In genomic region chr3L:2371882-2372281, dm6 we compare ENCODE assay signal across 5 fruit fly cellular contexts.
TF ChIP-seq lines count a peak whose summit lies in the region.

Gene CG1317 (minus strand): TSS chr3L:2371939.
Gene CG8993 (plus strand): TSS chr3L:2372199.

- no peak for TF ChIP-seq CTCF in whole organism, embryonic (GFP tag; optimal IDR thresholded peaks at IDR 0.05; lab: Kevin White, UChicago)

TF ChIP-seq in whole organism, adult, 20 proteins besides CTCF, POLR2A, EP300 and RAD21 (continues in another document):
- no peak for TF ChIP-seq Crg-1 (GFP tag; optimal IDR thresholded peaks at IDR 0.05; lab: Kevin White, UChicago)
- peak; percentile 30 for TF ChIP-seq toe (GFP tag; optimal IDR thresholded peaks at IDR 0.05; lab: Kevin White, UChicago)
- TF ChIP-seq pad (GFP tag; optimal IDR thresholded peaks at IDR 0.05; lab: Kevin White, UChicago) = peak; percentile 22
- TF ChIP-seq CG33017 (tag; optimal IDR thresholded peaks at IDR 0.05; lab: Kevin White, UChicago) = no peak
- peak; percentile 29 for TF ChIP-seq tj (GFP tag; optimal IDR thresholded peaks at IDR 0.05; lab: Kevin White, UChicago)
- peak; percentile 44 for TF ChIP-seq CG11617 (GFP tag; optimal IDR thresholded peaks at IDR 0.05; lab: Kevin White, UChicago)
- no peak for TF ChIP-seq cnc (optimal IDR thresholded peaks at IDR 0.05; lab: Kevin White, UChicago)
- TF ChIP-seq bab1 (GFP tag; optimal IDR thresholded peaks at IDR 0.05; lab: Kevin White, UChicago) = peak; percentile 84
- no peak for TF ChIP-seq cic (GFP tag; optimal IDR thresholded peaks at IDR 0.05; lab: Kevin White, UChicago)
- TF ChIP-seq CG1620 (GFP tag; optimal IDR thresholded peaks at IDR 0.05; lab: Kevin White, UChicago) = peak; percentile 43
- TF ChIP-seq ovo (GFP tag; optimal IDR thresholded peaks at IDR 0.05; lab: Kevin White, UChicago) = peak; percentile 62
- peak; percentile 52 for TF ChIP-seq CG14711 (tag; optimal IDR thresholded peaks at IDR 0.05; lab: Kevin White, UChicago)
- peak; percentile 55 for TF ChIP-seq kay (GFP tag; lab: Kevin White, UChicago; ENCODE audit: borderline replicate concordance)
- TF ChIP-seq CG7101 (tag; optimal IDR thresholded peaks at IDR 0.05; lab: Kevin White, UChicago) = peak; percentile 59
- peak; percentile 44 for TF ChIP-seq CG7045 (GFP tag; optimal IDR thresholded peaks at IDR 0.05; lab: Kevin White, UChicago)
- no peak for TF ChIP-seq Hr96 (GFP tag; optimal IDR thresholded peaks at IDR 0.05; lab: Kevin White, UChicago)
- TF ChIP-seq Mnt (GFP tag; optimal IDR thresholded peaks at IDR 0.05; lab: Kevin White, UChicago) = peak; percentile 38
- no peak for TF ChIP-seq CG12768 (GFP tag; optimal IDR thresholded peaks at IDR 0.05; lab: Kevin White, UChicago)

TF ChIP-seq in whole organism, embryonic, 481 proteins besides CTCF, POLR2A, EP300 and RAD21 (continues in another document):
- peak; percentile 31; the same call in 1 of the 2 replicates for TF ChIP-seq E2f2 (GFP tag; IDR thresholded peaks at IDR 0.05; lab: Robert Waterston, UW)
- peak; percentile 35; the same call in 1 of the 2 replicates for TF ChIP-seq CG11247 (GFP tag; IDR thresholded peaks at IDR 0.05; lab: Robert Waterston, UW)
- no peak for TF ChIP-seq zen2 (GFP tag; IDR thresholded peaks at IDR 0.05; lab: Robert Waterston, UW; ENCODE audit: partially characterized antibody)
- peak; percentile 81 for TF ChIP-seq CG4617 (GFP tag; optimal IDR thresholded peaks at IDR 0.05; lab: Kevin White, UChicago; ENCODE audit: borderline replicate concordance)
- TF ChIP-seq CG2116 (GFP tag; optimal IDR thresholded peaks at IDR 0.05; lab: Kevin White, UChicago) = peak; percentile 56
- peak; percentile 28 for TF ChIP-seq MESR4 (GFP tag; optimal IDR thresholded peaks at IDR 0.05; lab: Kevin White, UChicago)
- TF ChIP-seq CG18599 (GFP tag; optimal IDR thresholded peaks at IDR 0.05; lab: Kevin White, UChicago) = peak; percentile 53
- peak; percentile 25 for TF ChIP-seq CG17186 (GFP tag; optimal IDR thresholded peaks at IDR 0.05; lab: Kevin White, UChicago)
- TF ChIP-seq CG31224 (GFP tag; IDR thresholded peaks at IDR 0.05; lab: Robert Waterston, UW) = peak; percentile 54
- peak; percentile 77 for TF ChIP-seq B-H2 (GFP tag; optimal IDR thresholded peaks at IDR 0.05; lab: Kevin White, UChicago)
- peak in 1 of 2 experiments; percentile 27 for TF ChIP-seq Eip74EF (GFP tag; optimal IDR thresholded peaks at IDR 0.05; lab: Kevin White, UChicago)
- peak; percentile 36 for TF ChIP-seq CG18764 (GFP tag; optimal IDR thresholded peaks at IDR 0.05; lab: Kevin White, UChicago)
- TF ChIP-seq sna (GFP tag; IDR thresholded peaks at IDR 0.05; lab: Robert Waterston, UW; ENCODE audit: partially characterized antibody) = peak; percentile 61; the same call in 1 of the 2 replicates
- TF ChIP-seq CG13424 (tag; optimal IDR thresholded peaks at IDR 0.05; lab: Kevin White, UChicago) = peak; percentile 69
- peak; percentile 0 for TF ChIP-seq CG7556 (GFP tag; optimal IDR thresholded peaks at IDR 0.05; lab: Kevin White, UChicago)
- peak; percentile 14 for TF ChIP-seq hkb (optimal IDR thresholded peaks at IDR 0.05; lab: Kevin White, UChicago)
- TF ChIP-seq hkb (GFP tag; IDR thresholded peaks at IDR 0.05; lab: Robert Waterston, UW) = no peak; the same call in 1 of the 2 replicates

TF ChIP-seq in whole organism, prepupa, 60 proteins besides CTCF, POLR2A, EP300 and RAD21 (continues in another document):
- TF ChIP-seq Smox (GFP tag; optimal IDR thresholded peaks at IDR 0.05; lab: Kevin White, UChicago) (no peak), CG3919 (GFP tag; optimal IDR thresholded peaks at IDR 0.05; lab: Kevin White, UChicago) (peak; percentile 11), OdsH (GFP tag; optimal IDR thresholded peaks at IDR 0.05; lab: Kevin White, UChicago) (peak; percentile 48), Hr4 (GFP tag; optimal IDR thresholded peaks at IDR 0.05; lab: Kevin White, UChicago) (no peak), dsx (GFP tag; optimal IDR thresholded peaks at IDR 0.05; lab: Kevin White, UChicago; ENCODE audit: poor library complexity, severe bottlenecking) (peak; percentile 31), CG6854 (GFP tag; optimal IDR thresholded peaks at IDR 0.05; lab: Kevin White, UChicago) (no peak), Blimp-1 (GFP tag; optimal IDR thresholded peaks at IDR 0.05; lab: Kevin White, UChicago) (no peak), esn (GFP tag; optimal IDR thresholded peaks at IDR 0.05; lab: Kevin White, UChicago) (no peak), Sox14 (GFP tag; optimal IDR thresholded peaks at IDR 0.05; lab: Kevin White, UChicago) (peak; percentile 32), CG3032 (tag; optimal IDR thresholded peaks at IDR 0.05; lab: Kevin White, UChicago) (peak; percentile 44), vri (GFP tag; optimal IDR thresholded peaks at IDR 0.05; lab: Kevin White, UChicago) (no peak), pdm3 (GFP tag; optimal IDR thresholded peaks at IDR 0.05; lab: Kevin White, UChicago) (peak; percentile 5), CG9139 (GFP tag; optimal IDR thresholded peaks at IDR 0.05; lab: Kevin White, UChicago) (no peak), Eip78C (GFP tag; lab: Kevin White, UChicago) (peak; percentile 20), cyc (GFP tag; optimal IDR thresholded peaks at IDR 0.05; lab: Kevin White, UChicago) (peak; percentile 24), Eip93F (GFP tag; optimal IDR thresholded peaks at IDR 0.05; lab: Kevin White, UChicago) (no peak), eg (GFP tag; IDR thresholded peaks at IDR 0.05; lab: Robert Waterston, UW) (no peak), CG31627 (GFP tag; optimal IDR thresholded peaks at IDR 0.05; lab: Kevin White, UChicago) (no peak), svp (GFP tag; lab: Kevin White, UChicago) (peak; percentile 42), net (GFP tag; optimal IDR thresholded peaks at IDR 0.05; lab: Kevin White, UChicago) (no peak)

TF ChIP-seq in whole organism, pupa, 21 proteins besides CTCF, POLR2A, EP300 and RAD21:
- peak; percentile 29 for TF ChIP-seq CG8159 (tag; optimal IDR thresholded peaks at IDR 0.05; lab: Kevin White, UChicago)
- TF ChIP-seq CG32121 (GFP tag; IDR thresholded peaks at IDR 0.05; lab: Robert Waterston, UW) = peak; percentile 41; the same call in 1 of the 2 replicates
- no peak for TF ChIP-seq fd96Ca (GFP tag; IDR thresholded peaks at IDR 0.05; lab: Robert Waterston, UW)
- TF ChIP-seq CG8301 (tag; optimal IDR thresholded peaks at IDR 0.05; lab: Kevin White, UChicago) = no peak
- peak; percentile 64 for TF ChIP-seq CG15710 (tag; optimal IDR thresholded peaks at IDR 0.05; lab: Kevin White, UChicago)
- no peak for TF ChIP-seq CG13204 (GFP tag; optimal IDR thresholded peaks at IDR 0.05; lab: Kevin White, UChicago)
- no peak for TF ChIP-seq CG17806 (tag; optimal IDR thresholded peaks at IDR 0.05; lab: Kevin White, UChicago)

TF ChIP-seq in whole organism, wandering third instar larva, 38 proteins besides CTCF, POLR2A, EP300 and RAD21 (continues in another document):
- no peak for TF ChIP-seq Hnf4 (GFP tag; optimal IDR thresholded peaks at IDR 0.05; lab: Kevin White, UChicago)
- no peak for TF ChIP-seq Dfd (GFP tag; optimal IDR thresholded peaks at IDR 0.05; lab: Kevin White, UChicago)
- no peak for TF ChIP-seq dsf (GFP tag; optimal IDR thresholded peaks at IDR 0.05; lab: Kevin White, UChicago; ENCODE audit: borderline replicate concordance)
- peak; percentile 44 for TF ChIP-seq sv (GFP tag; optimal IDR thresholded peaks at IDR 0.05; lab: Kevin White, UChicago)
- TF ChIP-seq Sp1 (GFP tag; optimal IDR thresholded peaks at IDR 0.05; lab: Kevin White, UChicago) = peak; percentile 24
- no peak for TF ChIP-seq CG32264 (GFP tag; optimal IDR thresholded peaks at IDR 0.05; lab: Kevin White, UChicago)
- peak; percentile 8 for TF ChIP-seq Myc (optimal IDR thresholded peaks at IDR 0.05; lab: Kevin White, UChicago)
- no peak for TF ChIP-seq br (GFP tag; optimal IDR thresholded peaks at IDR 0.05; lab: Kevin White, UChicago)
- no peak for TF ChIP-seq OdsH (GFP tag; optimal IDR thresholded peaks at IDR 0.05; lab: Kevin White, UChicago)
- no peak for TF ChIP-seq N (GFP tag; optimal IDR thresholded peaks at IDR 0.05; lab: Kevin White, UChicago)
- no peak for TF ChIP-seq pan (optimal IDR thresholded peaks at IDR 0.05; lab: Kevin White, UChicago)
- TF ChIP-seq foxo (GFP tag; optimal IDR thresholded peaks at IDR 0.05; lab: Kevin White, UChicago) = peak in 1 of 2 experiments; percentile 52
- no peak for TF ChIP-seq Jra (GFP tag; optimal IDR thresholded peaks at IDR 0.05; lab: Kevin White, UChicago)
- TF ChIP-seq dmrt93B (GFP tag; optimal IDR thresholded peaks at IDR 0.05; lab: Kevin White, UChicago) = no peak
- TF ChIP-seq Abd-B (GFP tag; optimal IDR thresholded peaks at IDR 0.05; lab: Kevin White, UChicago) = no peak
- no peak for TF ChIP-seq GATAd (GFP tag; optimal IDR thresholded peaks at IDR 0.05; lab: Kevin White, UChicago)
- no peak for TF ChIP-seq CG9705 (GFP tag; optimal IDR thresholded peaks at IDR 0.05; lab: Kevin White, UChicago)
- no peak for TF ChIP-seq brk (GFP tag; optimal IDR thresholded peaks at IDR 0.05; lab: Kevin White, UChicago)
- TF ChIP-seq ey (GFP tag; optimal IDR thresholded peaks at IDR 0.05; lab: Kevin White, UChicago) = no peak
- TF ChIP-seq Mio (GFP tag; optimal IDR thresholded peaks at IDR 0.05; lab: Kevin White, UChicago) = no peak
- no peak for TF ChIP-seq Rel (GFP tag; optimal IDR thresholded peaks at IDR 0.05; lab: Kevin White, UChicago)
- no peak for TF ChIP-seq Rel (tag; optimal IDR thresholded peaks at IDR 0.05; lab: Kevin White, UChicago)
- TF ChIP-seq Hr78 (GFP tag; optimal IDR thresholded peaks at IDR 0.05; lab: Kevin White, UChicago) = no peak
- no peak for TF ChIP-seq CrebA (GFP tag; optimal IDR thresholded peaks at IDR 0.05; lab: Kevin White, UChicago; ENCODE audit: borderline replicate concordance)
- TF ChIP-seq psq (GFP tag; optimal IDR thresholded peaks at IDR 0.05; lab: Kevin White, UChicago) = peak; percentile 10
- no peak for TF ChIP-seq lola (GFP tag; optimal IDR thresholded peaks at IDR 0.05; lab: Kevin White, UChicago)
- no peak for TF ChIP-seq h (GFP tag; optimal IDR thresholded peaks at IDR 0.05; lab: Kevin White, UChicago)
- no peak for TF ChIP-seq dl (GFP tag; optimal IDR thresholded peaks at IDR 0.05; lab: Kevin White, UChicago; ENCODE audit: insufficient read depth in 1 of 2, partially characterized antibody in 2 of 2)
- TF ChIP-seq jim (GFP tag; optimal IDR thresholded peaks at IDR 0.05; lab: Kevin White, UChicago) = no peak
- TF ChIP-seq HLH106 (tag; optimal IDR thresholded peaks at IDR 0.05; lab: Kevin White, UChicago) = peak; percentile 49
- TF ChIP-seq Dif (GFP tag; optimal IDR thresholded peaks at IDR 0.05; lab: Kevin White, UChicago; ENCODE audit: partially characterized antibody) = no peak
- TF ChIP-seq usp (GFP tag; optimal IDR thresholded peaks at IDR 0.05; lab: Kevin White, UChicago) = no peak
- TF ChIP-seq Vsx2 (GFP tag; optimal IDR thresholded peaks at IDR 0.05; lab: Kevin White, UChicago; ENCODE audit: partially characterized antibody) = no peak
- TF ChIP-seq Hr83 (GFP tag; optimal IDR thresholded peaks at IDR 0.05; lab: Kevin White, UChicago; ENCODE audit: poor library complexity, severe bottlenecking) = no peak
- TF ChIP-seq tai (GFP tag; optimal IDR thresholded peaks at IDR 0.05; lab: Kevin White, UChicago) = no peak
